Worm (Caenorhabditis elegans) whole organism, late embryonic: ENCODE results near the gene pcn-1.

Source experiments
- hlh-8 ChIP-seq: sonication (generic microtip); optimal IDR thresholded peaks from 2 replicates; lab custom pipeline; 2016; ENCODE audit warnings: missing genotype, missing genetic modification characterization, missing compliant biosample characterization
- nhr-11 ChIP-seq: fragments of 150-350 bp; optimal IDR thresholded peaks from 2 replicates; lab custom pipeline; 2014; ENCODE audit warnings: missing biosample characterization, missing genetic modification characterization
- ttx-3 ChIP-seq: sonication (generic microtip); optimal IDR thresholded peaks from 2 replicates; lab custom pipeline; 2016; ENCODE audit warnings: missing genetic modification reagents, missing genetic modification characterization, missing compliant biosample characterization

ce11 chrIV:4053405-4053804 is 4.2 kb upstream of the pcn-1 start:
- TF ChIP-seq ttx-3 (tag; lab: Kevin White, UChicago), result no peak
- TF ChIP-seq hlh-8 (tag; lab: Kevin White, UChicago), result no peak
- no peak for TF ChIP-seq nhr-11 (tag; lab: Kevin White, UChicago)
